Fruit fly (Drosophila melanogaster) whole organism: ENCODE results near the gene CG5194.
A peak's percentile ranks its signal among the peaks of the same experiment; 100 is the strongest.

Experiments used
- CG8478 ChIP-seq: fragments of >200 bp; optimal IDR thresholded peaks from 2 replicates; lab custom pipeline; 2018; ENCODE audit warnings: inconsistent platforms
- Dll ChIP-seq: fragments of >200 bp; optimal IDR thresholded peaks from 2 replicates; lab custom pipeline; 2017
- EcR ChIP-seq, 2 experiments: fragments of >200 bp; optimal IDR thresholded peaks; 2 replicates each; lab custom pipeline; 2017; ENCODE audit warnings: missing biosample characterization in 2 of 2, missing genetic modification characterization in 2 of 2, missing genetic modification reagents in 2 of 2
- pan ChIP-seq: fragments of >200 bp; optimal IDR thresholded peaks from 2 replicates; lab custom pipeline; 2017
- psq ChIP-seq: fragments of >200 bp; optimal IDR thresholded peaks from 2 replicates; lab custom pipeline; 2017
- usp ChIP-seq: fragments of >200 bp; optimal IDR thresholded peaks from 2 replicates; lab custom pipeline; 2017; ENCODE audit warnings: missing biosample characterization, missing genetic modification characterization, mixed read lengths

Gene CG5194

dm6 chr3L:9009738-9010137 is at the start of gene CG5194:
TSS of gene CG5194 (minus strand) at chr3L:9009838.
- no peak for TF ChIP-seq psq (lab: Kevin White, UChicago)
- no peak for TF ChIP-seq CG8478
- no peak for TF ChIP-seq pan (lab: Kevin White, UChicago)
- TF ChIP-seq EcR (GFP tag; optimal IDR thresholded peaks at IDR 0.05; lab: Kevin White, UChicago): no peak
- no peak for TF ChIP-seq usp (GFP tag; lab: Kevin White, UChicago)
- TF ChIP-seq Dll (lab: Kevin White, UChicago): no peak

DNA sequence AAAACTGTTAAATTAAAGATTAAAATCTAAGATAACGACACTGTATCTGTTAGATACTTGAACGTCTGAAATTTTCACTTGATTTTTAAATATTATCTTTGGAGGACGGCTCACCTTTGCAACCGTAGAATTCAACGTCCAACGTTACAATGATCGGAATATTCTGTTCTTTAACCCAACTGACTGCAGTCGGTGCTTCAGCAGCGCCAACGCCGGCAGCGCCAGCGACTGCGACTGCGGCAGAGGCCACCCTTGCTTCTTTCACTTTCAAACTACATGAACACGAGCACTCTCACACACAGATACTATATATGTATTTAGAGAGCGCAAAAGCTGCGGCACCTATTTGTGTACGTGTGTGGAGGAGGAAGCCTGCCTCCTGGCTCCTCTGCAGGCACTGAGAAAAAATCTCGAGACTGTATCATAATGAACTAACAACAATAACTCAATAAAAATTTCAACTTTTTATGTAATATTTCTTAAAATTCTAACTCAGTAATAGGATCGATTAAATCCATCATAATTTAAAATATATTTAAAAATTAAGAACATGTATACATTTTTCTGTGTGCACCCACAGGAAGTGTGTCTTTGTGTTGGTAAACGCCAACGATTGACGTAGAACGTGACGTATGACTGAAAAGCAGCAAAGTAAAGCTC is 47.9 kb upstream of the CG5194 start:
- TF ChIP-seq CG8478: no peak
- no peak for TF ChIP-seq pan (lab: Kevin White, UChicago)
- no peak for TF ChIP-seq Dll (lab: Kevin White, UChicago)
- TF ChIP-seq psq (lab: Kevin White, UChicago): no peak
- TF ChIP-seq EcR (GFP tag; optimal IDR thresholded peaks at IDR 0.05; lab: Kevin White, UChicago): no peak
- TF ChIP-seq usp (GFP tag; lab: Kevin White, UChicago): no peak

DNA sequence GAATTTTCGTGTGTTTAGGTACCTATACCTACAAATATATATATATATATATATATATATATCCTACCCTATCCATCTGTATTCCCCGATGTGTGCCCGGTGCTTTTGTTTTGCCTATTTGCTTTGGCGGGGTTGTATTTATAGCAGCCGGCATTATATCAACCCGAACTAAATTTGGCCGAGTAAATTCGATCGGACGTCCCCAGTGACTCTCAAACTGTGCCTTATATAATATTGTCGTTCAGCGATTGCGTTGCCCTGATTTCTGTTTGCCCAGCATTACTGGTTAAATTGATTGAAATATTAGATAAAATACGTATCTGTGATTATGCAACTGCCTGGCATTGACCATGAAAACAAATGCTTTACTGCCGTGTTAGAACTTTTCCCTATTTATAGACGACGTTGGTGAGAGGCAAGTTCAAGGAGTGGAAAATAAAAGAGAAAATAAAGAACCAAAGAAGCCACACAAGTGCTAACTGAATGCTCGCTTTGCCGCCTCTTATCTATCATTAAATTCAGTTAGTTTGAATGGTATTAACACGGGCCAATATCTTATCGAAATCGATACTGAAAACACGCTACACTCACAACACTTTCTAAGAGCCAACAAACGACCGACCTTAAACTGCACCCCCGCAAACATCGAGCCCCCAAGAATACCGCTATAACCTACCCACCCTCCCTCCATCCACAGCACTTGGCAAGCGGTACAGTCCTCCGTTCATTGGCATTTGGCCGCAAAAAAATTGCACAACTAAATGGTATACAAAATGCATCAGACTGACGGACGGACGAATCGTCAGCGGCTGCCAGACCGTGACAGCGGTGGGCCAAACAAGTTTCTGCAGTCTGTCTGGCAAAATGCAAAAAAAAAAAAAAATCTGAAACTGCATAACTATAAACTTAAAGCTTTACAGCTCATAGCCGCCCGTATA is 46.5 kb upstream of the CG5194 start:
- TF ChIP-seq Dll (lab: Kevin White, UChicago): no peak
- no peak for TF ChIP-seq usp (GFP tag; lab: Kevin White, UChicago)
- no peak for TF ChIP-seq CG8478
- peak; percentile 40 to 69 for TF ChIP-seq EcR (GFP tag; optimal IDR thresholded peaks at IDR 0.05; lab: Kevin White, UChicago)
- TF ChIP-seq pan (lab: Kevin White, UChicago): no peak

DNA sequence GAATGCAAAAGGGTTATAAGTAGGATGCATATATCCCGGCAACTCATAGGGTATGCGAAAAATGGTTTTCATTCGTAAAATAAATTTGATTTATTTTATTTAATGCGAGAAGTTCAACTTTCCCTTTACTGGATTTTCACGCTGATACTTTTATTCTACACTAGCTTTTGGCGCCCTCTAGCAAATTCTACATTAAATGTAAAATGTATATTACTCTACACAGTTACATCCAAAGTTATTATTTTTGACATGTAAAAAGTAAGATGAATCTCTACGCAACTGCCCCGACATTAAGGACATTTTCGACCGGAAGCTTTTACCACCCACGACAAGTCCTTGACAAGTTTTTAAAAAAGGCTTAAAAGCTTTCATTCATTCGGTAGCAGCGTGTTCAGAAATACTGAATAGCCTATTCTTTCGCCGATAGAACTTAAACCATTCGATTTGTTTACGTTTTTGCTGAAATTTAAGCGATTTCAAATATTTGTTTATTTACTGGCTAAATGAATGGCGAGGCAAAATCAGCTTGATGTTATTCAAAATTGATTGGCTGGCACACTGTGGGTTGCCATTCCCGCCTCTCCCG is 45.3 kb upstream of the CG5194 start:
- TF ChIP-seq usp (GFP tag; lab: Kevin White, UChicago): no peak
- TF ChIP-seq EcR (GFP tag; optimal IDR thresholded peaks at IDR 0.05; lab: Kevin White, UChicago): no peak
- no peak for TF ChIP-seq psq (lab: Kevin White, UChicago)
- no peak for TF ChIP-seq pan (lab: Kevin White, UChicago)
- no peak for TF ChIP-seq CG8478
- no peak for TF ChIP-seq Dll (lab: Kevin White, UChicago)

- TF ChIP-seq Dll (lab: Kevin White, UChicago) (no peak), CG8478 (no peak), pan (lab: Kevin White, UChicago) (no peak), EcR (GFP tag; optimal IDR thresholded peaks at IDR 0.05; lab: Kevin White, UChicago) (no peak), usp (GFP tag; lab: Kevin White, UChicago) (no peak), psq (lab: Kevin White, UChicago) (no peak)
Observed at dm6 chr3L:9054239-9054638, 44.6 kb upstream of the CG5194 start.

dm6 chr3L:9052798-9053541 is 43.3 kb upstream of the CG5194 start:
- TF ChIP-seq Dll (lab: Kevin White, UChicago) (no peak), usp (GFP tag; lab: Kevin White, UChicago) (no peak), psq (lab: Kevin White, UChicago) (no peak), CG8478 (no peak), pan (lab: Kevin White, UChicago) (no peak), EcR (GFP tag; optimal IDR thresholded peaks at IDR 0.05; lab: Kevin White, UChicago) (no peak)

- no peak for TF ChIP-seq CG8478
- no peak for TF ChIP-seq pan (lab: Kevin White, UChicago)
- TF ChIP-seq Dll (lab: Kevin White, UChicago): no peak
- TF ChIP-seq usp (GFP tag; lab: Kevin White, UChicago): no peak
- TF ChIP-seq EcR (GFP tag; optimal IDR thresholded peaks at IDR 0.05; lab: Kevin White, UChicago): no peak
- no peak for TF ChIP-seq psq (lab: Kevin White, UChicago)
Observed at dm6 chr3L:9051830-9052259, 42.2 kb upstream of the CG5194 start.

- no peak for TF ChIP-seq pan (lab: Kevin White, UChicago)
- no peak for TF ChIP-seq psq (lab: Kevin White, UChicago)
- no peak for TF ChIP-seq EcR (GFP tag; optimal IDR thresholded peaks at IDR 0.05; lab: Kevin White, UChicago)
- TF ChIP-seq Dll (lab: Kevin White, UChicago): no peak
- TF ChIP-seq CG8478: no peak
- TF ChIP-seq usp (GFP tag; lab: Kevin White, UChicago): no peak
Observed at dm6 chr3L:9050447-9051069, 40.9 kb upstream of the CG5194 start.

- TF ChIP-seq psq (lab: Kevin White, UChicago): no peak
- no peak for TF ChIP-seq usp (GFP tag; lab: Kevin White, UChicago)
- no peak for TF ChIP-seq pan (lab: Kevin White, UChicago)
- no peak for TF ChIP-seq CG8478
- no peak for TF ChIP-seq Dll (lab: Kevin White, UChicago)
- TF ChIP-seq EcR (GFP tag; optimal IDR thresholded peaks at IDR 0.05; lab: Kevin White, UChicago): no peak
Observed at dm6 chr3L:9047062-9047461, 37.4 kb upstream of the CG5194 start, which contains the start of gene Argk2. TSS of gene Argk2 (plus strand) at chr3L:9047439.

DNA sequence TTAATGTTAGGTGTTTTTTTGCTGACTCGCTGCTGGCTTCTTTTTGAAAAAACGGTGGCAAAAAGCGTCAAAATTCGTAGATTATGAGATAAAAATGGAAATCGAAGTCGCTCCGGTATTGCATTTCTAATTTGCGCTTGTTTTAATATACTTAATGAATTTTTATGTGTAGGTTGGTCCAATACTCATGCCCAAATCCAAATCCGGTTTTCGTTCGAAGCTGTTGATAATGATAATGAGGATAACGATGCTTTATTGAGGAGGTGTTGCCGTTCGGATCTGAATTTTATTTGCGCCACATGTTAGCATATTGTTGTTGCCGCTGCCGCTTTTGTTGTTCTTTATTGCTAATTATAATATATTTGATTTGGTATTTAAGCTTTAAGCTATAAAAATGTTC is 36.6 kb upstream of the CG5194 start:
- TF ChIP-seq usp (GFP tag; lab: Kevin White, UChicago): no peak
- no peak for TF ChIP-seq EcR (GFP tag; optimal IDR thresholded peaks at IDR 0.05; lab: Kevin White, UChicago)
- no peak for TF ChIP-seq psq (lab: Kevin White, UChicago)
- TF ChIP-seq pan (lab: Kevin White, UChicago): no peak
- TF ChIP-seq CG8478: no peak
- no peak for TF ChIP-seq Dll (lab: Kevin White, UChicago)
